Fruit fly (Drosophila melanogaster): ENCODE data around the gene CG4842.

The CG4842 gene

DNA sequence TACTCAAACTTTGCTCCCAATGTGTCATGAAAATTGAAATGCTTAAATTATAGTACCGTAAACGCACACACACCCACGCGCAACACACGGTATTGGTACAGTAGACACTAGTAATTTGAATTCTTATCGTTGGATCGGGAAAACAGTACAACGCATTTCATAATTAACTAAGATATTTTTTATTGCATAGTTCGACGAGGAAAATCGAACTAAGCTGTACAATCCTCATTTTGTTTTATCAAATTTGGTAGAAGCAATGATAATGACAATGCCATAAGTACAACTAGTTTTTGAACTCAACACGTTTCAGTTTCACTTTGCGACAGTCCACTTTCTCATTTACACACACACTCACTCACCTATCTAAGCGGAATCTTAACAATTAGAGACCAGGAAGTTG is 12.6 kb downstream of the CG4842 start (continued):
- TF ChIP-seq Usf (GFP tag; optimal IDR thresholded peaks at IDR 0.05) (peak; percentile 0), CG3281 (GFP tag; optimal IDR thresholded peaks at IDR 0.05) (peak; percentile 81), Dad (GFP tag; optimal IDR thresholded peaks at IDR 0.05) (no peak), CG15696 (tag; optimal IDR thresholded peaks at IDR 0.05) (peak; percentile 75), h (optimal IDR thresholded peaks at IDR 0.05) (no peak), Fer1 (GFP tag; optimal IDR thresholded peaks at IDR 0.05) (peak; percentile 74), CG2712 (tag; optimal IDR thresholded peaks at IDR 0.05) (peak; percentile 67), chinmo (GFP tag; IDR thresholded peaks at IDR 0.05; ENCODE audit: partially characterized antibody) (no peak), CG9817 (tag; optimal IDR thresholded peaks at IDR 0.05) (peak; percentile 78), CG2199 (GFP tag; IDR thresholded peaks at IDR 0.05) (0 out of 3 replicates have a peak, but pooled peaks have one; percentile 25), fd102C (GFP tag; optimal IDR thresholded peaks at IDR 0.05) (no peak), CG31365 (tag; optimal IDR thresholded peaks at IDR 0.05) (no peak), emc (GFP tag; optimal IDR thresholded peaks at IDR 0.05) (no peak), usp (GFP tag; optimal IDR thresholded peaks at IDR 0.05) (no peak), HmgD (GFP tag; optimal IDR thresholded peaks at IDR 0.05) (no peak), CG11696 (GFP tag; IDR thresholded peaks at IDR 0.05) (no peak), Dp (GFP tag; optimal IDR thresholded peaks at IDR 0.05) (no peak), run (tag; optimal IDR thresholded peaks at IDR 0.05) (peak; percentile 31), fru (optimal IDR thresholded peaks at IDR 0.05) (no peak), CG8290 (GFP tag; optimal IDR thresholded peaks at IDR 0.05) (no peak), CG8290 (tag; optimal IDR thresholded peaks at IDR 0.05) (peak in 1 of 2 experiments; percentile 73), CG9797 (GFP tag; optimal IDR thresholded peaks at IDR 0.05) (no peak), so (GFP tag; IDR thresholded peaks at IDR 0.05) (0 out of 3 replicates have a peak, but pooled peaks have one; percentile 33), ranshi (GFP tag; IDR thresholded peaks at IDR 0.05) (0 out of 2 replicates have a peak, but pooled peaks have one; percentile 21), ERR (GFP tag; optimal IDR thresholded peaks at IDR 0.05) (no peak), zen2 (GFP tag; IDR thresholded peaks at IDR 0.05; ENCODE audit: partially characterized antibody) (no peak), CG10209 (GFP tag; optimal IDR thresholded peaks at IDR 0.05) (peak; percentile 56), CG17912 (GFP tag; optimal IDR thresholded peaks at IDR 0.05) (no peak), hth (optimal IDR thresholded peaks at IDR 0.05) (no peak), CG6813 (GFP tag; optimal IDR thresholded peaks at IDR 0.05) (peak; percentile 31), CG43689 (GFP tag; IDR thresholded peaks at IDR 0.05) (0 out of 2 replicates have a peak, but pooled peaks have one; percentile 14), CG1603 (tag; optimal IDR thresholded peaks at IDR 0.05) (peak; percentile 78), croc (GFP tag; conservative IDR thresholded peaks at IDR 0.05) (peak; percentile 38; the same call in 1 of the 3 replicates), PHDP (tag; optimal IDR thresholded peaks at IDR 0.05) (peak; percentile 70), CG16815 (GFP tag; optimal IDR thresholded peaks at IDR 0.05) (peak; percentile 63), knrl (GFP tag; IDR thresholded peaks at IDR 0.05; ENCODE audit: partially characterized antibody) (no peak), Doc3 (GFP tag; IDR thresholded peaks at IDR 0.05; ENCODE audit: partially characterized antibody) (no peak), CG14965 (GFP tag; optimal IDR thresholded peaks at IDR 0.05; ENCODE audit: borderline replicate concordance) (no peak), Gsc (GFP tag; IDR thresholded peaks at IDR 0.05) (no peak), wek (GFP tag; optimal IDR thresholded peaks at IDR 0.05) (no peak), CG16779 (GFP tag; IDR thresholded peaks at IDR 0.05) (no peak), ac (GFP tag; optimal IDR thresholded peaks at IDR 0.05) (no peak), CG8478 (optimal IDR thresholded peaks at IDR 0.05) (no peak), ro (GFP tag; IDR thresholded peaks at IDR 0.05) (no peak), B-H1 (GFP tag; IDR thresholded peaks at IDR 0.05) (no peak), CG4360 (GFP tag; IDR thresholded peaks at IDR 0.05) (no peak), CG12071 (GFP tag; optimal IDR thresholded peaks at IDR 0.05) (peak; percentile 61), chm (GFP tag; IDR thresholded peaks at IDR 0.05) (peak; percentile 14; the same call in 1 of the 2 replicates), CG11093 (GFP tag; IDR thresholded peaks at IDR 0.05) (peak; percentile 64; the same call in 2 of the 3 replicates), tx (GFP tag; optimal IDR thresholded peaks at IDR 0.05) (peak; percentile 50), nau (GFP tag; optimal IDR thresholded peaks at IDR 0.05) (peak; percentile 67), CHES-1-like (GFP tag; optimal IDR thresholded peaks at IDR 0.05) (peak; percentile 50)

Measured in whole organism, embryonic.